Worm (Caenorhabditis elegans) whole organism, late embryonic: ENCODE results near the gene T13H10.2.

Experiments
- F13H6.1 ChIP-seq: sonication (generic microtip); optimal IDR thresholded peaks from 2 replicates; lab custom pipeline; 2016; ENCODE audit warnings: missing genetic modification characterization, missing compliant biosample characterization
- Y22D7AL.16 ChIP-seq: sonication (generic microtip); optimal IDR thresholded peaks from 2 replicates; lab custom pipeline; 2016; ENCODE audit warnings: missing genetic modification characterization, missing compliant biosample characterization
- ahr-1 ChIP-seq: sonication (generic microtip); optimal IDR thresholded peaks from 2 replicates; lab custom pipeline; 2016; ENCODE audit warnings: missing genetic modification characterization, missing compliant biosample characterization
- ama-1 ChIP-seq: fragments of 150-350 bp; optimal IDR thresholded peaks from 2 replicates; lab custom pipeline; 2014
- ceh-18 ChIP-seq: sonication (generic microtip); optimal IDR thresholded peaks from 2 replicates; lab custom pipeline; 2016; ENCODE audit warnings: missing genetic modification characterization, missing compliant biosample characterization
- ceh-19 ChIP-seq: fragments of 200-800 bp; sonication (Bioruptor generic); optimal IDR thresholded peaks from 2 replicates; lab custom pipeline; 2018; ENCODE audit warnings: mild to moderate bottlenecking, missing genetic modification characterization, missing compliant biosample characterization
- ceh-22 ChIP-seq: sonication (generic microtip); optimal IDR thresholded peaks from 2 replicates; lab custom pipeline; 2017; ENCODE audit warnings: missing biosample characterization, missing genetic modification characterization
- ceh-24 ChIP-seq: sonication (generic microtip); optimal IDR thresholded peaks from 2 replicates; lab custom pipeline; 2016; ENCODE audit warnings: mild to moderate bottlenecking, missing genetic modification characterization, missing compliant biosample characterization
- ceh-30 ChIP-seq: fragments of 150-350 bp; optimal IDR thresholded peaks from 2 replicates; lab custom pipeline; 2014; ENCODE audit warnings: missing biosample characterization, missing genetic modification characterization
- ceh-31 ChIP-seq: sonication (generic microtip); optimal IDR thresholded peaks from 2 replicates; lab custom pipeline; 2016; ENCODE audit warnings: missing genetic modification characterization, missing compliant biosample characterization
- ceh-34 ChIP-seq: sonication (generic microtip); optimal IDR thresholded peaks from 2 replicates; lab custom pipeline; 2016; ENCODE audit warnings: mild to moderate bottlenecking, missing genetic modification characterization, missing compliant biosample characterization
- ceh-9 ChIP-seq: sonication (generic microtip); optimal IDR thresholded peaks from 2 replicates; lab custom pipeline; 2016; ENCODE audit warnings: mild to moderate bottlenecking, missing genetic modification characterization, inconsistent platforms, missing compliant biosample characterization
- dmd-4 ChIP-seq: sonication (generic microtip); optimal IDR thresholded peaks from 2 replicates; lab custom pipeline; 2016; ENCODE audit warnings: borderline replicate concordance, missing genetic modification characterization, missing compliant biosample characterization
- dve-1 ChIP-seq: sonication (generic microtip); optimal IDR thresholded peaks from 2 replicates; lab custom pipeline; 2017; ENCODE audit warnings: antibody characterized with exemption, mild to moderate bottlenecking, missing genetic modification characterization, missing compliant biosample characterization
- elt-2 ChIP-seq: sonication (generic microtip); optimal IDR thresholded peaks from 2 replicates; lab custom pipeline; 2016; ENCODE audit warnings: missing genetic modification reagents, missing genetic modification characterization, missing compliant biosample characterization
- fkh-10 ChIP-seq: fragments of 150-350 bp; optimal IDR thresholded peaks from 2 replicates; lab custom pipeline; 2014; ENCODE audit warnings: missing biosample characterization, missing genetic modification reagents, missing genetic modification characterization
- fkh-6 ChIP-seq: sonication (generic microtip); optimal IDR thresholded peaks from 2 replicates; lab custom pipeline; 2016; ENCODE audit warnings: missing genetic modification characterization, missing compliant biosample characterization
- hlh-13 ChIP-seq: fragments of 200-800 bp; sonication (Bioruptor generic); optimal IDR thresholded peaks from 2 replicates; lab custom pipeline; 2018; ENCODE audit warnings: mild to moderate bottlenecking, missing genetic modification characterization, missing compliant biosample characterization
- hlh-15 ChIP-seq: sonication (generic microtip); optimal IDR thresholded peaks from 2 replicates; lab custom pipeline; 2016; ENCODE audit warnings: missing genetic modification characterization, missing compliant biosample characterization
- hlh-6 ChIP-seq: sonication (generic microtip); optimal IDR thresholded peaks from 2 replicates; lab custom pipeline; 2016; ENCODE audit warnings: missing genotype, missing genetic modification characterization, missing compliant biosample characterization
- hlh-8 ChIP-seq: sonication (generic microtip); optimal IDR thresholded peaks from 2 replicates; lab custom pipeline; 2016; ENCODE audit warnings: missing genotype, missing genetic modification characterization, missing compliant biosample characterization
- lim-6 ChIP-seq: sonication (generic microtip); optimal IDR thresholded peaks from 2 replicates; lab custom pipeline; 2016; ENCODE audit warnings: missing genetic modification characterization, missing compliant biosample characterization
- nfya-1 ChIP-seq: sonication (generic microtip); optimal IDR thresholded peaks from 2 replicates; lab custom pipeline; 2017; ENCODE audit warnings: missing genetic modification characterization, mild to moderate bottlenecking, missing compliant biosample characterization, antibody characterized with exemption, moderate library complexity
- npax-4 ChIP-seq: sonication (generic microtip); optimal IDR thresholded peaks from 2 replicates; lab custom pipeline; 2016; ENCODE audit warnings: missing genetic modification characterization, missing compliant biosample characterization
- pag-3 ChIP-seq: sonication (generic microtip); optimal IDR thresholded peaks from 2 replicates; lab custom pipeline; 2016; ENCODE audit warnings: missing compliant biosample characterization, missing genetic modification characterization, borderline replicate concordance
- pat-9 ChIP-seq: fragments of 200-800 bp; sonication (Bioruptor generic); optimal IDR thresholded peaks from 2 replicates; lab custom pipeline; 2018; ENCODE audit warnings: mild to moderate bottlenecking, missing genetic modification characterization, moderate library complexity, missing compliant biosample characterization
- pax-1 ChIP-seq: fragments of 150-350 bp; optimal IDR thresholded peaks from 2 replicates; lab custom pipeline; 2014; ENCODE audit warnings: missing biosample characterization, missing genetic modification characterization
- pha-4 ChIP-seq: fragments of 150-350 bp; optimal IDR thresholded peaks from 2 replicates; lab custom pipeline; 2018; ENCODE audit warnings: missing biosample characterization, missing genetic modification reagents, missing genetic modification characterization
- rnt-1 ChIP-seq: sonication (generic microtip); optimal IDR thresholded peaks from 2 replicates; lab custom pipeline; 2016; ENCODE audit warnings: missing genetic modification characterization, missing compliant biosample characterization
- sox-2 ChIP-seq: fragments of 200-800 bp; sonication (Bioruptor generic); IDR thresholded peaks from 2 replicates; pipeline ENCODE4 v1.3.6; 2022; ENCODE audit warnings: missing genetic modification reagents, missing genetic modification characterization, missing compliant biosample characterization
- tbx-2 ChIP-seq: sonication (generic microtip); optimal IDR thresholded peaks from 2 replicates; lab custom pipeline; 2016; ENCODE audit warnings: missing genetic modification characterization, missing compliant biosample characterization
- unc-3 ChIP-seq, 2 experiments: fragments of 200-800 bp in 1 of 2; sonication (Bioruptor generic) in 1 of 2; sonication (generic microtip) in 1 of 2; conservative IDR thresholded peaks in 1 of 2; optimal IDR thresholded peaks in 1 of 2; 2 replicates each; pipeline versions ENCODE4 v1.3.6 to Lab custom; 2016 to 2022; ENCODE audit warnings: missing compliant biosample characterization in 2 of 2, missing genetic modification characterization in 2 of 2, missing genetic modification reagents in 1 of 2
- unc-86 ChIP-seq: sonication (generic microtip); optimal IDR thresholded peaks from 2 replicates; lab custom pipeline; 2016; ENCODE audit warnings: missing genetic modification characterization, missing compliant biosample characterization
- ztf-16 ChIP-seq: sonication (generic microtip); optimal IDR thresholded peaks from 2 replicates; lab custom pipeline; 2017; ENCODE audit warnings: missing genetic modification characterization, missing compliant biosample characterization

Gene T13H10.2

DNA sequence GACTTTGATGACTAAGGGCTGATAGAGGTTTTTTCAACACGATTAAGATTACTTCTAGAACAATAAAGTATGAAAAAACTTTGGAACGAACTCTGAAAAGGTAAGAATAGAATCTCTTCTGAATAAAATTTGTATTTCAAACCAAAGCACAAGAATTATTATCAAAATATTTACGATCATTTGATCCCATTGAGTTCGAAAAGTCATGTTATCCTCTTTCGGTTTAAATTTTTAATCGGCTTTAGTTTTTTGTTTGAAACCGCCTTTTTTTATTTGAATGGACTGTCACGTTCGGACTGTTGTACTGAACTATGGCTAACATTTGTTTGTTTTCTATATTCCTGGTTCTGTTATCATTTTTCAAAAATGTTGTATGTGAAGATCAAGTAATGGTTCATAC, 10.3 kb downstream of the T13H10.2 start, which contains the start of gene C47E12.9:
C47E12.9 (plus strand) TSS at position 301 of the 400 bp plus-strand sequence.
- TF ChIP-seq ztf-16 (no peak), ceh-24 (tag; lab: Kevin White, UChicago) (no peak), pha-4 (tag; lab: Kevin White, UChicago) (no peak), unc-86 (tag; lab: Kevin White, UChicago) (no peak), hlh-13 (GFP tag; lab: Kevin White, UChicago) (no peak), hlh-8 (tag; lab: Kevin White, UChicago) (no peak), hlh-15 (no peak), fkh-10 (no peak), dmd-4 (tag; lab: Kevin White, UChicago) (no peak), pat-9 (no peak), ceh-31 (tag; lab: Kevin White, UChicago) (no peak), nfya-1 (tag; lab: Kevin White, UChicago) (no peak), tbx-2 (tag; lab: Kevin White, UChicago) (no peak)
- TF ChIP-seq, all 69 proteins: peak for 0

DNA sequence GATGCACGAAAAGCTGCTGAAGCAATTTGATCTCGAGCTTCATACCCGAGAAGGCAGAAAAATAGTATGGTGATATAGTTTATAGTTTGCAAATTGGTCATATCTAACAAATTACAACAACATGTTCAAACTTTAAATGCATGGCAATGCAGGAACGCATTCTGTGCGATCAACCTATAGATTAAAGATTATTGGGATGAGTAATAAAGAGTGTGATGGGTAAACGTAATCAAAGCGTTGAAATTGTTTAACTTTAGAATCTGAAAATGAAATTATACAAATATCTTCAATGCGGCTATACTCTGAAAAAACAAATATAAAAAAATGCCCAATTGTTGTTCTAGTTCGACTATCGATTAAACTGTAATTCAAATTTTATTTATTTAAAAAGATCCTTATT, 12.2 kb downstream of the T13H10.2 start, which contains the start of gene C47E12.14:
C47E12.14 (minus strand) TSS at position 101 of the 400 bp plus-strand sequence.
- TF ChIP-seq ama-1 (lab: Kevin White, UChicago) (no peak), lim-6 (tag; lab: Kevin White, UChicago) (no peak), ceh-22 (no peak), hlh-6 (tag; lab: Kevin White, UChicago) (no peak), ceh-19 (GFP tag; lab: Kevin White, UChicago) (no peak), ceh-34 (no peak), ceh-18 (tag; lab: Kevin White, UChicago) (no peak), pax-1 (tag; lab: Kevin White, UChicago) (no peak), ceh-30 (tag; lab: Kevin White, UChicago) (no peak), Y22D7AL.16 (tag; lab: Kevin White, UChicago) (no peak), ceh-31 (tag; lab: Kevin White, UChicago) (no peak), npax-4 (tag; lab: Kevin White, UChicago) (no peak)

DNA sequence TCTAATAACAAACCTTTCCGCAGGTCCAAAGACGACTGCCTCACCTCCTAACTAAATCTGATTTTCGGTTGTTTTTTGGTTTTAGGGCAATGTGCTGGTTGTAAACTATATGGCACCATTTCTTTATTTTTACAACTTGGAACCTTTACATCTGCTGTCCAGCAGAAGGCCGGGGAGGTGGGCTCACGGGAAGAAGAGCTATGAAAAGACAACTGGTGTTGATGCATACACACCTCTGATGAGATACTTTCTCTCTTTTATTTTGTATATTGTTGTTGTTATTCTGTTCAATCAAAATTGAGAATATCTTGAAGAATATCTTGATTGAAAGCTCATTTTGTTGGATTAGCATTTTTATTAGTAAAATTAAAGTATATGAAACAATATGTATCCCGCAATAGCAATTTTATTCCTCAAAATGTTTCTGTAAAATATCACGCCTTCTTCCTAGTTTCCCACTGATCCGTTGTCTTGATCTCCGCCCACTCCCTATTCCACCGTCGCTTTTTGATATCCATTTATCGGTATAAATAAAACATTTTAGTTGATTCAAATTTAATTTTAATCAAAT, 13.6 kb downstream of the T13H10.2 start, which contains the start of gene dhp-2:
dhp-2 (plus strand) TSS at position 521 of the 571 bp plus-strand sequence.
- TF ChIP-seq ahr-1 (tag; lab: Kevin White, UChicago) (no peak), sox-2 (GFP tag; lab: Robert Waterston, UW) (no peak), fkh-6 (no peak)

DNA sequence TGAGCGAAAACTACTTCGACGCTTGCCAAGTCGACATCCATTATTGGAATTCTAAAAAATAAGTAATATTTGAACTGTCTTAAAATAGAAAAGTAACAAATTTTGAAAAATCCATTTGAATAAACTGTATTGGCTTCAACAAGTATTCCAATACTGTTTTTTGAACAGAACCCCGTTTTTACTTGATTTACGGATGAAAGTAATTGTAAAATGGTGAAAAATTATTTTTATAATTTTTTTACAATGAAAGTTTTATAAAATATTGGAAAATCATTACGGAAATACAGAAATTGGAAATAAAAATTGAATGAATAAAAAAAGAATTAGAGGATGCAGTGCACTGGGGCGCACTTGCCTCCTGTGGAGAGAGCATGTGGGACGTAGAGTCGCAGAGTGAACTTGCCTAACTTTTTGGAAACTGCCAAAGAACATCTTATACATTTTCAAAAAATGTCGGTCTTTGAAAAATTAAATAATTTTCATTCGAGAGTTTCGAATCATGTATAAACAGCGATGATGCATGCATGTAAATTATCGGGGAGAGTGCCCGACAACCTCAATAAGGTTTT, 18.3 kb downstream of the T13H10.2 start, which contains the start of gene rrp-1:
rrp-1 (minus strand) TSS at position 51 of the 569 bp plus-strand sequence.
- TF ChIP-seq ahr-1 (tag; lab: Kevin White, UChicago) (no peak), rnt-1 (tag; lab: Kevin White, UChicago) (no peak), F13H6.1 (tag; lab: Kevin White, UChicago) (no peak), npax-4 (tag; lab: Kevin White, UChicago) (no peak), ceh-24 (tag; lab: Kevin White, UChicago) (no peak), elt-2 (no peak), ceh-9 (tag; lab: Kevin White, UChicago) (no peak), pag-3 (no peak), unc-3 (GFP tag; conservative IDR thresholded peaks at IDR 0.05; lab: Robert Waterston, UW) (no peak), unc-3 (tag; optimal IDR thresholded peaks at IDR 0.05; lab: Kevin White, UChicago) (no peak), dve-1 (tag; lab: Kevin White, UChicago) (no peak)
